Worm (Caenorhabditis elegans) whole organism, L4 larva: ENCODE data around the gene C01G10.15.

Experiments used
- aha-1 ChIP-seq: fragments of 150-350 bp; peaks from one replicate; lab custom pipeline; 2014; ENCODE audit warnings: missing biosample characterization, missing genetic modification characterization
- duxl-1 ChIP-seq: sonication (generic microtip); optimal IDR thresholded peaks from 2 replicates; lab custom pipeline; 2016; ENCODE audit warnings: mild to moderate bottlenecking, missing genetic modification characterization, moderate library complexity, missing compliant biosample characterization; ENCODE audit not compliant: poor library complexity
- pha-4 ChIP-seq, 2 experiments: fragments of 150-350 bp in 1 of 2; fragments of 200-800 bp in 1 of 2; sonication (Bioruptor generic) in 1 of 2; IDR thresholded peaks in 1 of 2; optimal IDR thresholded peaks in 1 of 2; 2 replicates each; pipeline versions ENCODE4 v1.3.6 to Lab custom; 2014 to 2022; ENCODE audit warnings: missing genetic modification characterization in 2 of 2, missing genetic modification reagents in 2 of 2, missing biosample characterization in 1 of 2, missing compliant biosample characterization in 1 of 2

Gene C01G10.15

ce11 chrV:15048107-15048506, 39.0 kb downstream of the C01G10.15 start, which contains the start of gene sdc-3 (continued):
- TF ChIP-seq duxl-1 (tag; lab: Kevin White, UChicago) (no peak), aha-1 (peak; percentile 73), pha-4 (GFP tag; IDR thresholded peaks at IDR 0.05; lab: Robert Waterston, UW) (no peak), pha-4 (tag; optimal IDR thresholded peaks at IDR 0.05; lab: Kevin White, UChicago) (no peak)
